Worm (Caenorhabditis elegans) whole organism, early embryonic: ENCODE data around the gene cdh-3.

Experiments used
- B0310.2 ChIP-seq: sonication (generic microtip); optimal IDR thresholded peaks from 2 replicates; lab custom pipeline; 2016; ENCODE audit warnings: mild to moderate bottlenecking, missing genetic modification characterization, missing compliant biosample characterization
- F13C5.2 ChIP-seq: sonication (generic microtip); optimal IDR thresholded peaks from 2 replicates; lab custom pipeline; 2017; ENCODE audit warnings: mild to moderate bottlenecking, missing genetic modification characterization, inconsistent platforms, missing compliant biosample characterization
- aly-1 ChIP-seq: sonication (generic microtip); optimal IDR thresholded peaks from 2 replicates; lab custom pipeline; 2016; ENCODE audit warnings: missing genetic modification characterization, missing compliant biosample characterization
- ama-1 ChIP-seq: fragments of 150-350 bp; optimal IDR thresholded peaks from 2 replicates; lab custom pipeline; 2014
- flt-1 ChIP-seq: fragments of 200-800 bp; sonication (Bioruptor generic); IDR thresholded peaks from 2 replicates; pipeline ENCODE4 v1.3.6; 2022; ENCODE audit warnings: missing genetic modification characterization, missing compliant biosample characterization
- hmbx-1 ChIP-seq: sonication (generic microtip); optimal IDR thresholded peaks from 2 replicates; lab custom pipeline; 2016; ENCODE audit warnings: mild to moderate bottlenecking, missing genetic modification characterization, missing compliant biosample characterization
- sea-1 ChIP-seq: fragments of 200-800 bp; sonication (Bioruptor generic); conservative IDR thresholded peaks from 2 replicates; pipeline ENCODE4 v1.3.6; 2022; ENCODE audit warnings: missing genetic modification characterization, missing compliant biosample characterization
- tbx-11 ChIP-seq: fragments of 200-800 bp; sonication (Bioruptor generic); IDR thresholded peaks from 2 replicates; pipeline ENCODE4 v1.3.6; 2022; ENCODE audit warnings: missing genetic modification characterization, missing compliant biosample characterization

- TF ChIP-seq ama-1 (lab: Kevin White, UChicago): no peak
- no peak for TF ChIP-seq hmbx-1 (tag; lab: Kevin White, UChicago)
- no peak for TF ChIP-seq F13C5.2
- TF ChIP-seq B0310.2 (tag; lab: Kevin White, UChicago): no peak
- TF ChIP-seq aly-1 (tag; lab: Kevin White, UChicago): no peak
- TF ChIP-seq tbx-11 (GFP tag; lab: Robert Waterston, UW): no peak
- no peak for TF ChIP-seq flt-1 (GFP tag; lab: Robert Waterston, UW)
- no peak for TF ChIP-seq sea-1 (GFP tag; lab: Robert Waterston, UW)
Observed at ce11 chrIII:7711908-7712359, 42.3 kb downstream of the cdh-3 start, which contains the start of gene C03B8.3.
